Worm (Caenorhabditis elegans) whole organism, L4/young adult: ENCODE data around the gene oac-31.

Source experiments
- W03F9.2 ChIP-seq: fragments of 150-350 bp; optimal IDR thresholded peaks from 2 replicates; lab custom pipeline; 2014; ENCODE audit warnings: missing biosample characterization, missing genetic modification characterization
- him-1 ChIP-seq: sonication (generic microtip); optimal IDR thresholded peaks from 2 replicates; lab custom pipeline; 2016; ENCODE audit warnings: missing genotype, missing genetic modification reagents, missing genetic modification characterization, missing compliant biosample characterization

DNA sequence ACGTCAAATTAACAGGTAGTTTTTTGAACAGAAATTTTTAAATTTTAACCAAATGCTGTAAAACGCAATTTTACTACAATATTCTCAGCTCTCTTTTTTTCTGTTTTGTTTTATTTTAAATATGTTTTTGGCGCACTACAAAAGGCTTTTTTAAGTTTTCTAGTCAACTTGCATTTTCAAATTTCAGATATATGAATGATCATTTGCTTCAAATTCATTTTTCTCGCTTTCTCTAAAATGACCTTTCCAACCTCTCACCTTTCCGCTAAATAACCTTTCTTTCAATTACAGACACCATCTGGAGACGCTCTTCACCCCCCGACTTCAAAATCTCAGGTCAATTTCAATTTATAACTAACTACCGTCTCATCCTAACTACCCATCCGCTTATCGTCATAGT lies 25.1 kb upstream of the oac-31 start, which contains the start of gene cdc-25.2:
- no peak for TF ChIP-seq W03F9.2 (tag; lab: Kevin White, UChicago)
- no peak for TF ChIP-seq him-1
